Worm (Caenorhabditis elegans): ENCODE data around the gene nhr-3.

Gene nhr-3

ce11 chrX:14516560-14516959, 41.7 kb upstream of the nhr-3 start, which contains the start of gene D1025.10:
TSS of gene D1025.10 (plus strand) at chrX:14516860.
- no peak for TF ChIP-seq nhr-12 (tag; optimal IDR thresholded peaks at IDR 0.05)
- TF ChIP-seq elt-1 (tag; optimal IDR thresholded peaks at IDR 0.05), result no peak
- TF ChIP-seq lin-15B (tag; optimal IDR thresholded peaks at IDR 0.05), result no peak
- no peak for TF ChIP-seq aly-2 (tag; optimal IDR thresholded peaks at IDR 0.05)
- TF ChIP-seq R02D3.7 (tag; optimal IDR thresholded peaks at IDR 0.05), result no peak
- TF ChIP-seq skn-1 (tag; optimal IDR thresholded peaks at IDR 0.05), result no peak
- no peak for TF ChIP-seq fos-1 (tag; optimal IDR thresholded peaks at IDR 0.05)
- TF ChIP-seq tbx-2 (tag; optimal IDR thresholded peaks at IDR 0.05), result no peak
- TF ChIP-seq ceh-9 (tag; optimal IDR thresholded peaks at IDR 0.05), result no peak
- TF ChIP-seq ceh-82 (tag; optimal IDR thresholded peaks at IDR 0.05), result no peak
- no peak for TF ChIP-seq elt-3 (tag; optimal IDR thresholded peaks at IDR 0.05)
- no peak for TF ChIP-seq nhr-11 (tag; optimal IDR thresholded peaks at IDR 0.05)
- TF ChIP-seq ztf-11 (tag; optimal IDR thresholded peaks at IDR 0.05), result no peak
- TF ChIP-seq ceh-16 (tag; optimal IDR thresholded peaks at IDR 0.05), result no peak
- TF ChIP-seq sea-2 (GFP tag; optimal IDR thresholded peaks at IDR 0.05), result no peak
- no peak for TF ChIP-seq fkh-10 (GFP tag; optimal IDR thresholded peaks at IDR 0.05)
- TF ChIP-seq daf-12 (tag; optimal IDR thresholded peaks at IDR 0.05), result no peak

- TF ChIP-seq nhr-23 (tag; optimal IDR thresholded peaks at IDR 0.05), result no peak
- TF ChIP-seq nhr-43 (tag; optimal IDR thresholded peaks at IDR 0.05; ENCODE audit: poor library complexity, severe bottlenecking), result no peak
- no peak for TF ChIP-seq elt-1 (tag; optimal IDR thresholded peaks at IDR 0.05)
- TF ChIP-seq snpc-4 (tag; optimal IDR thresholded peaks at IDR 0.05), result peak; percentile 19
- TF ChIP-seq fkh-10 (GFP tag; optimal IDR thresholded peaks at IDR 0.05), result no peak
- no peak for TF ChIP-seq unc-62 (GFP tag; optimal IDR thresholded peaks at IDR 0.05)
- no peak for TF ChIP-seq ztf-4 (tag; optimal IDR thresholded peaks at IDR 0.05)
- TF ChIP-seq ceh-28 (tag; optimal IDR thresholded peaks at IDR 0.05), result no peak
These were observed 40.5 kb upstream of the nhr-3 start for ce11 chrX:14517842-14518241.

- TF ChIP-seq mml-1 (tag; optimal IDR thresholded peaks at IDR 0.05) (no peak), fkh-2 (tag; optimal IDR thresholded peaks at IDR 0.05) (no peak), nhr-237 (tag; optimal IDR thresholded peaks at IDR 0.05) (no peak), sea-2 (GFP tag; optimal IDR thresholded peaks at IDR 0.05) (no peak), daf-12 (tag; optimal IDR thresholded peaks at IDR 0.05) (no peak), nhr-25 (tag; optimal IDR thresholded peaks at IDR 0.05) (no peak), ztf-4 (tag; optimal IDR thresholded peaks at IDR 0.05) (no peak), egl-27 (tag; optimal IDR thresholded peaks at IDR 0.05) (no peak), ztf-11 (tag; optimal IDR thresholded peaks at IDR 0.05) (no peak), lsy-12 (tag; optimal IDR thresholded peaks at IDR 0.05) (no peak), elt-2 (tag; optimal IDR thresholded peaks at IDR 0.05) (no peak), nhr-43 (tag; optimal IDR thresholded peaks at IDR 0.05; ENCODE audit: poor library complexity, severe bottlenecking) (no peak), ZK546.5 (tag; optimal IDR thresholded peaks at IDR 0.05) (no peak), aly-2 (tag; optimal IDR thresholded peaks at IDR 0.05) (no peak), skn-1 (tag; optimal IDR thresholded peaks at IDR 0.05) (no peak), jun-1 (tag; optimal IDR thresholded peaks at IDR 0.05) (no peak), ceh-28 (tag; optimal IDR thresholded peaks at IDR 0.05) (no peak), fos-1 (tag; optimal IDR thresholded peaks at IDR 0.05) (no peak)
These were observed 37.8 kb upstream of the nhr-3 start, which contains the start of gene D1025.1 for ce11 chrX:14520463-14520862. TSS of gene D1025.1 (plus strand) at chrX:14520763.

- TF ChIP-seq nhr-237 (tag; optimal IDR thresholded peaks at IDR 0.05), result no peak
- TF ChIP-seq nhr-76 (tag; optimal IDR thresholded peaks at IDR 0.05), result no peak
- no peak for TF ChIP-seq ama-1 (optimal IDR thresholded peaks at IDR 0.05)
- no peak for TF ChIP-seq nhr-11 (tag; optimal IDR thresholded peaks at IDR 0.05)
- TF ChIP-seq ceh-16 (tag; optimal IDR thresholded peaks at IDR 0.05), result no peak
- TF ChIP-seq fos-1 (tag; optimal IDR thresholded peaks at IDR 0.05), result no peak
- no peak for TF ChIP-seq ceh-28 (tag; optimal IDR thresholded peaks at IDR 0.05)
- TF ChIP-seq hmg-11 (tag; optimal IDR thresholded peaks at IDR 0.05), result no peak
- TF ChIP-seq sea-2 (GFP tag; optimal IDR thresholded peaks at IDR 0.05), result no peak
- no peak for TF ChIP-seq pha-4 (tag; optimal IDR thresholded peaks at IDR 0.05)
- TF ChIP-seq nhr-23 (tag; optimal IDR thresholded peaks at IDR 0.05), result no peak
- TF ChIP-seq egl-5 (tag; optimal IDR thresholded peaks at IDR 0.05), result no peak
- TF ChIP-seq nhr-12 (tag; optimal IDR thresholded peaks at IDR 0.05), result no peak
- no peak for TF ChIP-seq ceh-82 (tag; optimal IDR thresholded peaks at IDR 0.05)
- no peak for TF ChIP-seq nfya-1 (tag; optimal IDR thresholded peaks at IDR 0.05; ENCODE audit: insufficient read depth)
- TF ChIP-seq lin-39 (tag; optimal IDR thresholded peaks at IDR 0.05), result no peak
- TF ChIP-seq nhr-25 (tag; optimal IDR thresholded peaks at IDR 0.05), result no peak
- no peak for TF ChIP-seq mdl-1 (tag; optimal IDR thresholded peaks at IDR 0.05)
These were observed 35.0 kb upstream of the nhr-3 start, which contains the start of gene nspc-16 for ce11 chrX:14523275-14523674. TSS of gene nspc-16 (plus strand) at chrX:14523575.
